Worm (Caenorhabditis elegans): ENCODE results near the gene C46G7.5.

C46G7.5 gene

DNA sequence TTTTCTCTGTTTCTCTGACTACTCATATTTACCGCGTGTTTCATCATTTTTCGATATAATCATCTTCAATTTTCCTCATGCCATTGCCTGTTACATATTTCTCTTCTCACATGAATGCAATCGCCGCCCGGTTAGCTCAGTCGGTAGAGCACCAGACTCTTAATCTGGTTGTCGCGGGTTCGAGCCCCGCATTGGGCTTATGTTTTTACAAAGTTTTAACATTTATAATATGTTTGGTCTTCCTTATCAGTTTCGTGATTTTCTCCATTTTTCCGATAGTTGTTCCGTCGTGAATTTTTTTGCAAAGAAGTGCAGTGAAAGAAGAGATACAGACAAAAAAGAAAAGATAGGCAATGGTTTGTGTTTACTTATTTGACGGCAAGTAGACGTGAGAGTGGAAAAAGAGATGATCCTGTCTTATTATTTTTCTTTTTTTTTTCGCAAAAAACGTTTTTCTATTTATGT, 44.4 kb downstream of the C46G7.5 start:
- TF ChIP-seq hmg-4 (GFP tag; optimal IDR thresholded peaks at IDR 0.05) (peak; percentile 94), tra-4 (tag; optimal IDR thresholded peaks at IDR 0.05) (peak; percentile 80), sea-1 (GFP tag; conservative IDR thresholded peaks at IDR 0.05) (peak; percentile 86), hmbx-1 (tag; optimal IDR thresholded peaks at IDR 0.05) (peak; percentile 70), ceh-36 (tag; optimal IDR thresholded peaks at IDR 0.05) (peak; percentile 93), hnd-1 (tag; optimal IDR thresholded peaks at IDR 0.05) (peak; percentile 83), pes-1 (GFP tag; IDR thresholded peaks at IDR 0.05) (peak; percentile 92), ama-1 (optimal IDR thresholded peaks at IDR 0.05) (no peak), B0310.2 (tag; optimal IDR thresholded peaks at IDR 0.05) (peak; percentile 79), ceh-13 (GFP tag; optimal IDR thresholded peaks at IDR 0.05) (peak; percentile 83), tbx-37 (GFP tag; conservative IDR thresholded peaks at IDR 0.05) (peak; percentile 85), aly-1 (tag; optimal IDR thresholded peaks at IDR 0.05) (peak; percentile 88), flt-1 (GFP tag; IDR thresholded peaks at IDR 0.05) (peak; percentile 89), scrt-1 (GFP tag; IDR thresholded peaks at IDR 0.05) (peak; percentile 89), ets-7 (tag; optimal IDR thresholded peaks at IDR 0.05) (peak; percentile 82), tbx-11 (GFP tag; IDR thresholded peaks at IDR 0.05) (peak; percentile 94), F13C5.2 (tag; optimal IDR thresholded peaks at IDR 0.05) (peak; percentile 89)

DNA sequence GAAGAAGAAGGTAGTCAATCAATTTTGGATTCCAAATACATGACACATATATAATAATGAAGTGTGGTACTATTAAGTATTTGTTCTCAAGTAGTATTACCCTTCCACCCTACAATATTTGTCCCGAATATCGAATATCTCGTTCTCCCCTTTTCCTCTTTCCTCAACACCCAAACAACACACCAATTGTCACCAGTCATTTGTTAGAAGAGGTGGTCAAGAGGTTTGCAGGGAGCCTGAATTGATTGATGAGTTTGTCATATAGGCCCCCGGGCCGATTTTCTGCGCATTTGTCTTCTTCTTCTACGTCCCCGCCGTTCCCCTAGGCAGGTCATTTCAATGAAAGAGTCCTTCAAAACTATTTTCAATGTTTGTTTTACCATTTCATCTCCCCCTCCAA, 47.2 kb downstream of the C46G7.5 start:
- TF ChIP-seq ets-7 (tag; optimal IDR thresholded peaks at IDR 0.05) (no peak), tbx-37 (GFP tag; conservative IDR thresholded peaks at IDR 0.05) (no peak), ceh-13 (GFP tag; optimal IDR thresholded peaks at IDR 0.05) (no peak), hmg-4 (GFP tag; optimal IDR thresholded peaks at IDR 0.05) (peak; percentile 21)

DNA sequence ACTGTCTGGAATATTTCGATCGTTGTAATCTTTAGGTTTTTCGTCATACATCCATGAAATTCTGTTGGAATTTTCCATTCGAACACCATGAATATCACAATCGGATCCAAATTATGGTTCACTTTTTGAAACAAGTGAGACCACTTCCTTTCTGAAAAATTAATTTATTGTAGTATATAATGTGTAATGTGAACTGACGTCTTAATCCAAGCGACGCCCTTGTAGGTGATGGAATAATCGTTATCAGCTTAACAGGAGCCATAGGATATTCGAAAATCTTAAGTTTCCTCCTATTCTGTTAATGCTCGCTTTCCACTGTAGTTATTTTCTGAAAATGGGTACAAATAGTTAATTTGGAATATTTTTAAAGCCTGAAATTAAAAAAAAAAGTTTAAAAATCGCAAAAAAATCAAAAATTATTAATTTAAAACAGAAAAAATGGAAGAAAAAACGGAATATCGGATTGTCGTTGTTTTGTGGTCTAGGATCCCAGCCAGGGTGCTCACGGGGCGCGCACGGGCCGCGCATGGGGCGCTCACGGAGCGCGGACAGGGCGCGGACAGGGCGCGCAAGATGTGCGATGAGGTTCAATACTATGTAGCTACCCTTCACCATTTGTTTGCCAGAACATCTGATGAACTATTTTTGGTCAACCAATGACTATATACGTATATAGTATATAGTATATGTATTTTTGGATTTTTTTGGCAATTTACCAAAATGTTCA, 49.1 kb downstream of the C46G7.5 start, which contains the start of gene K02B2.6:
TSS of gene K02B2.6 (minus strand) at position 51 of the 727 bp plus-strand sequence.
- TF ChIP-seq tra-4 (tag; optimal IDR thresholded peaks at IDR 0.05) = no peak
